Fruit fly (Drosophila melanogaster): ENCODE measurements around the gene Ca-beta.

Ca-beta gene

DNA sequence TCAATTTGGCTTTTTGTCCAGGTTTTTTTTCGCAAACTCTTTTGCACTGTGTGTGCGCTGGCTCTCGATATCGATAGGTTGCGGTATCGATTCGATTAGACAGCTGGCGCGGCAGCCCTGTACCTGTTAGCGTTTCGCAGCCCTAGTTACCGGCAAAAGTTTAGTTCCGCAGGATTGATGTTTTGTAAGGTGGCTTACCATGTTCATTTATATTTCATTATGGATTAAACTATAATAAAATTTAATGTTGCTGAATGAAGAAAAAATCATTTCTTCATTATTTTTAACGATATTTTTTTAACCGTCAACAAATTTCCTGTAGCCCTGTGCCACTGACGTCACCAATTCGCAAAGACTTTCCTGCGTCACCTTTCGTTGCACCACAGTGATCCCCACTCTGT lies 96.8 kb downstream of the Ca-beta start, which contains the start of gene Reps (continued):
- TF ChIP-seq CG2678 (tag; optimal IDR thresholded peaks at IDR 0.05), result peak; percentile 98
- peak; percentile 73 for TF ChIP-seq Sry-β (GFP tag; optimal IDR thresholded peaks at IDR 0.05)
- TF ChIP-seq CG3065 (GFP tag; optimal IDR thresholded peaks at IDR 0.05), result peak; percentile 98
